Fruit fly (Drosophila melanogaster) whole organism, wandering third instar larva: ENCODE results near the gene Mondo.

Experiments
- CG9705 ChIP-seq: fragments of 200-800 bp; sonication (Bioruptor generic); optimal IDR thresholded peaks from 2 replicates; lab custom pipeline; 2018; ENCODE audit warnings: missing biosample characterization, mild to moderate bottlenecking, missing genetic modification characterization
- br ChIP-seq: fragments of 200-800 bp; sonication (Bioruptor generic); optimal IDR thresholded peaks from 2 replicates; lab custom pipeline; 2016; ENCODE audit warnings: missing biosample characterization, missing genetic modification characterization
- dmrt93B ChIP-seq: fragments of 200-800 bp; sonication (Bioruptor generic); optimal IDR thresholded peaks from 2 replicates; lab custom pipeline; 2018; ENCODE audit warnings: missing biosample characterization, mild to moderate bottlenecking, missing genetic modification characterization
- foxo ChIP-seq, 2 experiments: fragments of 200-800 bp; sonication (Bioruptor generic); optimal IDR thresholded peaks; 2 replicates in 1 of 2; 3 replicates in 1 of 2; lab custom pipeline; 2016 to 2017; ENCODE audit warnings: missing biosample characterization in 2 of 2, missing genetic modification characterization in 2 of 2
- pan ChIP-seq: fragments of >200 bp; optimal IDR thresholded peaks from 2 replicates; lab custom pipeline; 2017
- sage ChIP-seq: fragments of 200-800 bp; sonication (Bioruptor generic); optimal IDR thresholded peaks from 2 replicates; lab custom pipeline; 2016; ENCODE audit warnings: missing biosample characterization, mild to moderate bottlenecking, missing genetic modification characterization

dm6 chr2L:21341706-21342105 lies 31.9 kb upstream of the Mondo start:
- no peak for TF ChIP-seq dmrt93B (GFP tag; lab: Kevin White, UChicago)
- TF ChIP-seq foxo (GFP tag; optimal IDR thresholded peaks at IDR 0.05; lab: Kevin White, UChicago), result no peak
- TF ChIP-seq br, result no peak
- no peak for TF ChIP-seq pan (lab: Kevin White, UChicago)
- no peak for TF ChIP-seq CG9705 (GFP tag; lab: Kevin White, UChicago)
- no peak for TF ChIP-seq sage (GFP tag; lab: Kevin White, UChicago)
